Fruit fly (Drosophila melanogaster) whole organism, embryonic: ENCODE measurements around the gene CG16779.

Experiments
- Atf-2 ChIP-seq: fragments of 200-800 bp; sonication (Bioruptor generic); optimal IDR thresholded peaks from 2 replicates; lab custom pipeline; 2016; ENCODE audit warnings: missing biosample characterization, missing genetic modification characterization
- Awh ChIP-seq: fragments of 200-800 bp; sonication (Bioruptor generic); IDR thresholded peaks from 2 replicates; pipeline ENCODE4, ENCODE4 v1.3.6; 2022; ENCODE audit warnings: missing biosample characterization, missing genetic modification characterization
- C15 ChIP-seq: fragments of 200-800 bp; sonication (Bioruptor generic); IDR thresholded peaks from 3 replicates; pipeline ENCODE4 v1.3.6; 2022; ENCODE audit warnings: missing biosample characterization, missing genetic modification characterization
- CG10431 ChIP-seq: fragments of 200-800 bp; sonication (Bioruptor generic); optimal IDR thresholded peaks from 3 replicates; lab custom pipeline; 2018; ENCODE audit warnings: missing biosample characterization, mild to moderate bottlenecking, missing genetic modification characterization
- CG10543 ChIP-seq: fragments of 200-800 bp; sonication (Bioruptor generic); optimal IDR thresholded peaks from 3 replicates; lab custom pipeline; 2017; ENCODE audit warnings: missing biosample characterization, mild to moderate bottlenecking, missing genetic modification characterization, moderate library complexity
- CG11695 ChIP-seq: fragments of 200-800 bp; sonication (Bioruptor generic); IDR thresholded peaks from 3 replicates; pipeline ENCODE4 v1.3.6; 2022; ENCODE audit warnings: missing biosample characterization, missing genetic modification characterization
- CG12104 ChIP-seq: fragments of 200-800 bp; sonication (Bioruptor generic); optimal IDR thresholded peaks from 3 replicates; lab custom pipeline; 2016; ENCODE audit warnings: missing biosample characterization, missing genetic modification characterization
- CG1233 ChIP-seq: fragments of 200-800 bp; sonication (Bioruptor generic); optimal IDR thresholded peaks from 4 replicates; lab custom pipeline; 2018; ENCODE audit warnings: missing biosample characterization, mild to moderate bottlenecking, missing genetic modification characterization
- CG15269 ChIP-seq: fragments of 200-800 bp; sonication (Bioruptor generic); optimal IDR thresholded peaks from 2 replicates; lab custom pipeline; 2018; ENCODE audit warnings: missing biosample characterization, mild to moderate bottlenecking, missing genetic modification characterization, moderate library complexity
- CG17612 ChIP-seq: fragments of 200-800 bp; sonication (Bioruptor generic); IDR thresholded peaks from 2 replicates; pipeline ENCODE4 v1.3.6; 2022; ENCODE audit warnings: missing biosample characterization, missing genetic modification characterization
- CG17802 ChIP-seq: fragments of 200-800 bp; sonication (Bioruptor generic); optimal IDR thresholded peaks from 2 replicates; lab custom pipeline; 2018; ENCODE audit warnings: missing biosample characterization, mild to moderate bottlenecking, missing genetic modification characterization, moderate library complexity
- CG18599 ChIP-seq: fragments of 200-800 bp; sonication (Bioruptor generic); optimal IDR thresholded peaks from 3 replicates; lab custom pipeline; 2017; ENCODE audit warnings: missing biosample characterization, missing genetic modification characterization, mild to moderate bottlenecking, moderate library complexity, missing genetic modification reagents
- CG43689 ChIP-seq: fragments of 200-800 bp; sonication (Bioruptor generic); IDR thresholded peaks from 2 replicates; pipeline ENCODE4 v1.3.6; 2022; ENCODE audit warnings: missing biosample characterization, missing genetic modification characterization
- CG4617 ChIP-seq: fragments of 200-800 bp; sonication (Bioruptor generic); optimal IDR thresholded peaks from 3 replicates; lab custom pipeline; 2016; ENCODE audit warnings: missing biosample characterization, missing genetic modification characterization, borderline replicate concordance
- CG6854 ChIP-seq: fragments of 200-800 bp; sonication (Bioruptor generic); optimal IDR thresholded peaks from 3 replicates; lab custom pipeline; 2017; ENCODE audit warnings: missing biosample characterization, mild to moderate bottlenecking, missing genetic modification characterization
- CG7987 ChIP-seq: fragments of 200-800 bp; sonication (Bioruptor generic); optimal IDR thresholded peaks from 2 replicates; lab custom pipeline; 2018; ENCODE audit warnings: missing biosample characterization, mild to moderate bottlenecking, missing genetic modification characterization, moderate library complexity
- CG8478 ChIP-seq: fragments of >200 bp; optimal IDR thresholded peaks from 2 replicates; lab custom pipeline; 2018
- CG8765 ChIP-seq: fragments of 200-800 bp; sonication (Bioruptor generic); IDR thresholded peaks from 2 replicates; pipeline ENCODE4 v1.3.6; 2022; ENCODE audit warnings: missing biosample characterization, missing genetic modification characterization
- CG9609 ChIP-seq: fragments of 200-800 bp; sonication (Bioruptor generic); optimal IDR thresholded peaks from 3 replicates; lab custom pipeline; 2016; ENCODE audit warnings: missing biosample characterization, missing genetic modification characterization
- CG9797 ChIP-seq: fragments of 200-800 bp; sonication (Bioruptor generic); optimal IDR thresholded peaks from 3 replicates; lab custom pipeline; 2018; ENCODE audit warnings: missing biosample characterization, mild to moderate bottlenecking, missing genetic modification characterization
- Ets97D ChIP-seq: fragments of 200-800 bp; sonication (Bioruptor generic); optimal IDR thresholded peaks from 3 replicates; lab custom pipeline; 2016; ENCODE audit warnings: missing biosample characterization, missing genetic modification characterization
- Fer2 ChIP-seq: fragments of 200-800 bp; sonication (Bioruptor generic); optimal IDR thresholded peaks from 2 replicates; lab custom pipeline; 2018; ENCODE audit warnings: missing biosample characterization, mild to moderate bottlenecking, missing genetic modification characterization, moderate library complexity
- HHEX ChIP-seq: fragments of 200-800 bp; sonication (Bioruptor generic); optimal IDR thresholded peaks from 3 replicates; lab custom pipeline; 2017; ENCODE audit warnings: missing biosample characterization, mild to moderate bottlenecking, missing genetic modification characterization, missing genetic modification reagents
- HLH4C ChIP-seq: fragments of 200-800 bp; sonication (Bioruptor generic); IDR thresholded peaks from 3 replicates; pipeline ENCODE4 v1.3.6; 2022; ENCODE audit warnings: missing biosample characterization, missing genetic modification characterization; ENCODE audit not compliant: partially characterized antibody
- HLHmδ ChIP-seq: fragments of 200-800 bp; sonication (Bioruptor generic); optimal IDR thresholded peaks from 2 replicates; lab custom pipeline; 2018; ENCODE audit warnings: missing biosample characterization, mild to moderate bottlenecking, missing genetic modification characterization, moderate library complexity
- Hr51 ChIP-seq, 2 experiments: fragments of 200-800 bp; sonication (Bioruptor generic); optimal IDR thresholded peaks; 2 replicates in 1 of 2; 3 replicates in 1 of 2; lab custom pipeline; 2016 to 2018; ENCODE audit warnings: missing biosample characterization in 2 of 2, missing genetic modification characterization in 2 of 2, mild to moderate bottlenecking in 1 of 2, moderate library complexity in 1 of 2
- Hr78 ChIP-seq, 2 experiments: fragments of 200-800 bp in 1 of 2; fragments of >200 bp in 1 of 2; sonication (Bioruptor generic) in 1 of 2; optimal IDR thresholded peaks; 2 replicates each; lab custom pipeline; 2017 to 2019; ENCODE audit warnings: missing biosample characterization in 2 of 2, missing genetic modification characterization in 2 of 2, mild to moderate bottlenecking in 1 of 2, moderate library complexity in 1 of 2
- MESR4 ChIP-seq: fragments of 200-800 bp; sonication (Bioruptor generic); optimal IDR thresholded peaks from 2 replicates; lab custom pipeline; 2018; ENCODE audit warnings: missing biosample characterization, mild to moderate bottlenecking, missing genetic modification characterization, moderate library complexity
- Med ChIP-seq: fragments of 200-800 bp; sonication (Bioruptor generic); peaks from one replicate; lab custom pipeline; 2016; ENCODE audit warnings: missing biosample characterization, missing genetic modification characterization, mild to moderate bottlenecking, inconsistent platforms, moderate library complexity
- Nf-YA ChIP-seq: fragments of 200-800 bp; sonication (Bioruptor generic); IDR thresholded peaks from 2 replicates; pipeline ENCODE4 v1.3.6; 2022; ENCODE audit warnings: missing biosample characterization, missing genetic modification characterization
- Scr ChIP-seq: fragments of 200-800 bp; sonication (Bioruptor generic); IDR thresholded peaks from 2 replicates; pipeline ENCODE4 v1.3.6; 2022; ENCODE audit warnings: missing biosample characterization, missing genetic modification characterization; ENCODE audit not compliant: partially characterized antibody
- ab ChIP-seq: fragments of 200-800 bp; sonication (Bioruptor generic); optimal IDR thresholded peaks from 2 replicates; lab custom pipeline; 2016; ENCODE audit warnings: missing biosample characterization, missing genetic modification characterization
- cad ChIP-seq: fragments of >200 bp; optimal IDR thresholded peaks from 2 replicates; lab custom pipeline; 2017; ENCODE audit warnings: missing biosample characterization, missing genetic modification characterization
- chm ChIP-seq: fragments of 200-800 bp; sonication (Bioruptor generic); IDR thresholded peaks from 2 replicates; pipeline ENCODE4 v1.3.6; 2022; ENCODE audit warnings: missing biosample characterization, missing genetic modification characterization
- ci ChIP-seq: fragments of 200-800 bp; sonication (Bioruptor generic); IDR thresholded peaks from 3 replicates; pipeline ENCODE4 v1.3.6; 2022; ENCODE audit warnings: missing biosample characterization, missing genetic modification characterization
- croc ChIP-seq: fragments of 200-800 bp; sonication (Bioruptor generic); conservative IDR thresholded peaks from 3 replicates; pipeline ENCODE4 v1.3.6; 2022; ENCODE audit warnings: missing biosample characterization, missing genetic modification characterization
- crol ChIP-seq: fragments of 200-800 bp; sonication (Bioruptor generic); IDR thresholded peaks from 2 replicates; pipeline ENCODE4 v1.3.6; 2022; ENCODE audit warnings: missing biosample characterization, missing genetic modification characterization
- dan ChIP-seq: fragments of 200-800 bp; sonication (Bioruptor generic); IDR thresholded peaks from 2 replicates; pipeline ENCODE4 v1.3.6; 2022; ENCODE audit warnings: missing biosample characterization, missing genetic modification characterization
- eyg ChIP-seq: fragments of 200-800 bp; sonication (Bioruptor generic); optimal IDR thresholded peaks from 3 replicates; lab custom pipeline; 2016; ENCODE audit warnings: missing biosample characterization, missing genetic modification characterization
- ftz-f1 ChIP-seq: fragments of 200-800 bp; sonication (Bioruptor generic); optimal IDR thresholded peaks from 2 replicates; lab custom pipeline; 2016; ENCODE audit warnings: missing biosample characterization, missing genetic modification characterization
- gcm ChIP-seq: fragments of 200-800 bp; sonication (Bioruptor generic); optimal IDR thresholded peaks from 2 replicates; lab custom pipeline; 2019; ENCODE audit warnings: missing biosample characterization, mild to moderate bottlenecking, missing genetic modification characterization, moderate library complexity
- gfzf ChIP-seq: fragments of 200-800 bp; sonication (Bioruptor generic); optimal IDR thresholded peaks from 2 replicates; lab custom pipeline; 2016; ENCODE audit warnings: missing biosample characterization, mild to moderate bottlenecking, missing genetic modification characterization, moderate library complexity
- gro ChIP-seq: fragments of 200-800 bp; sonication (Bioruptor generic); optimal IDR thresholded peaks from 2 replicates; lab custom pipeline; 2016; ENCODE audit warnings: missing biosample characterization, missing genetic modification characterization
- jigr1 ChIP-seq: fragments of 200-800 bp; sonication (Bioruptor generic); IDR thresholded peaks from 3 replicates; pipeline ENCODE4 v1.3.6; 2022; ENCODE audit warnings: missing biosample characterization, missing genetic modification characterization
- klu ChIP-seq: fragments of 200-800 bp; sonication (Bioruptor generic); IDR thresholded peaks from 2 replicates; pipeline ENCODE4 v1.3.6; 2022; ENCODE audit warnings: missing biosample characterization, missing genetic modification characterization
- luna ChIP-seq: fragments of 200-800 bp; sonication (Bioruptor generic); optimal IDR thresholded peaks from 2 replicates; lab custom pipeline; 2016; ENCODE audit warnings: missing biosample characterization, missing genetic modification characterization
- org-1 ChIP-seq: fragments of 200-800 bp; sonication (Bioruptor generic); optimal IDR thresholded peaks from 2 replicates; lab custom pipeline; 2017; ENCODE audit warnings: missing biosample characterization, missing genetic modification characterization
- phol ChIP-seq: fragments of 200-800 bp; sonication (Bioruptor generic); optimal IDR thresholded peaks from 3 replicates; lab custom pipeline; 2018; ENCODE audit warnings: missing biosample characterization, mild to moderate bottlenecking, missing genetic modification characterization, moderate library complexity
- sqz ChIP-seq: fragments of 200-800 bp; sonication (Bioruptor generic); optimal IDR thresholded peaks from 3 replicates; lab custom pipeline; 2018; ENCODE audit warnings: missing biosample characterization, mild to moderate bottlenecking, missing genetic modification characterization
- zfh1 ChIP-seq: fragments of 200-800 bp; sonication (Bioruptor generic); IDR thresholded peaks from 3 replicates; pipeline ENCODE4 v1.3.6; 2022; ENCODE audit warnings: missing biosample characterization, missing genetic modification characterization

The CG16779 gene

DNA sequence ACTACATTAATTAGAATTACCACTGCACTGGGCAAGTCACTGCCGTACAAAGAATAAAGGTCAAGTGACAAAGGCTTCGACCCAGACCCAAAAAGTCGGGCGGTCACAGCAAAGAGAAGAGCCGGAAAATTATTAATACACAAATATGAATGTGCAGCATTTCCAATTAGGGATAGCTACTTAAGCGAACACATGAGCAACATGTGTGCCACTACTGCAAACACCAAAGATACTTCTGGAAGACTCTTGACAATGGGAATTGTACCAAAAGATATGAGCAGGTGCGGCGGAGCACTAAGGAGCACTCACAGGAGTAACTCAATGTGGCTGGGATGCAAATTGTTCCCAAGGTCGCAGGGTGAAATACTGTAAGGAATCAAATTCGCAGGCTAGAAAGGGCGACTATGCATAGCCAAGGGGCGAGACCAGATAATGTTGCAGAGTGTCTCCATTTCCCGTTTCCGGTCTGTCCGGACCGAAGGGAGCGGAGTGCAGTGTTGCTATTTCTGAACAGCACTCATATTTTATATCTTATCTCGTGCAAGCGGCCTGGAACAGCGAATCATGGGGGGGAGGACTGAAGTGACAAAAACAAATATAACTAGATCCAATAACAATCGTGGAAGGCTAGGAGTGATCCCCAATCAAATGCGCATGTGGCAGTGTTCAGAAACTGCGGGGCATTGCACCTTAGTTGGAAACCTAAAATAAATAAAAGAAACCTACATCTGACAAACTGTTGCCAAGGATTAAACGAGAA, 10.0 kb upstream of the CG16779 start (continued):
- TF ChIP-seq CG6854 (GFP tag; lab: Kevin White, UChicago) (no peak), CG7987 (GFP tag; lab: Kevin White, UChicago) (no peak), phol (no peak), C15 (GFP tag; lab: Robert Waterston, UW) (no peak), Hr51 (GFP tag; optimal IDR thresholded peaks at IDR 0.05; lab: Kevin White, UChicago) (no peak), HLHmδ (peak; percentile 30), eyg (GFP tag; lab: Kevin White, UChicago) (no peak), ab (GFP tag; lab: Kevin White, UChicago) (no peak), CG9797 (GFP tag; lab: Kevin White, UChicago) (no peak), jigr1 (GFP tag; lab: Robert Waterston, UW) (no peak), cad (GFP tag; lab: Kevin White, UChicago) (no peak), CG10431 (GFP tag; lab: Kevin White, UChicago) (no peak), CG15269 (tag; lab: Kevin White, UChicago) (no peak), ci (GFP tag; lab: Robert Waterston, UW) (peak; percentile 36; the same call in 1 of the 3 replicates), CG12104 (GFP tag; lab: Kevin White, UChicago) (no peak), Scr (GFP tag; lab: Robert Waterston, UW) (no peak), org-1 (GFP tag; lab: Kevin White, UChicago) (no peak), zfh1 (0 out of 3 replicates have a peak, but pooled peaks have one; percentile 4), klu (GFP tag; lab: Robert Waterston, UW) (no peak), CG17612 (GFP tag; lab: Robert Waterston, UW) (no peak), Ets97D (peak; percentile 35), MESR4 (GFP tag; lab: Kevin White, UChicago) (no peak), Nf-YA (GFP tag; lab: Robert Waterston, UW) (no peak), Med (GFP tag; lab: Kevin White, UChicago) (peak; percentile 7), CG9609 (no peak), CG10543 (GFP tag; lab: Kevin White, UChicago) (no peak), CG8478 (lab: Kevin White, UChicago) (no peak), luna (GFP tag; lab: Kevin White, UChicago) (no peak), Awh (GFP tag; lab: Robert Waterston, UW) (no peak), gcm (GFP tag; lab: Kevin White, UChicago) (no peak), ftz-f1 (GFP tag; lab: Kevin White, UChicago) (no peak), Fer2 (tag; lab: Kevin White, UChicago) (no peak), HHEX (GFP tag; lab: Kevin White, UChicago) (peak; percentile 3), CG18599 (GFP tag; lab: Kevin White, UChicago) (no peak), CG17802 (no peak), Atf-2 (GFP tag; lab: Kevin White, UChicago) (no peak), CG43689 (GFP tag; lab: Robert Waterston, UW) (no peak), CG11695 (GFP tag; lab: Robert Waterston, UW) (0 out of 3 replicates have a peak, but pooled peaks have one; percentile 10), sqz (GFP tag; lab: Kevin White, UChicago) (no peak), HLH4C (GFP tag; lab: Robert Waterston, UW) (no peak), CG8765 (GFP tag; lab: Robert Waterston, UW) (no peak), crol (GFP tag; lab: Robert Waterston, UW) (peak; percentile 47; the same call in 1 of the 2 replicates), chm (GFP tag; lab: Robert Waterston, UW) (0 out of 2 replicates have a peak, but pooled peaks have one; percentile 27), Hr78 (GFP tag; optimal IDR thresholded peaks at IDR 0.05; lab: Kevin White, UChicago) (no peak), croc (GFP tag; lab: Robert Waterston, UW) (no peak), CG1233 (no peak), dan (GFP tag; lab: Robert Waterston, UW) (no peak), CG4617 (GFP tag; lab: Kevin White, UChicago) (no peak), gro (no peak), gfzf (GFP tag; lab: Kevin White, UChicago) (no peak)
